Worm (Caenorhabditis elegans): Measurements from ENCODE around the gene abcx-1.

The abcx-1 gene

DNA sequence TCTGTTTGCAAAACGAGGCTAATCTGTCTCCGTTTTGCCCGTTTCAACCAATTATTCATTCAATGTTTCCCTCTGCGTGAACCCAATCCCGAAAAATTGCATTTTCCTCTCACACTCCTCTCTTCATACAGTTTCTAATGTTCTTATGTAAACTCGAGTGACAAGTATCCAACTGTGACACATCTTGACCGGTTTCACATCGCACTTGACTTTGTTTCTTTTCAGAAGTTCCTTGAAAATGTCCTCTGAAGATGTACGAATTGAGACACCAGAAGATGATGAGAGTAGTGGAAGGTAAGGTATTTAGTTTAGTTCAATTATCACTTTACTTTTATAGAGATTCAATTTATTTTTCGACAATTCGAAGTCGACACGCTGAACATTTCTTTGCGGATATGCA is at the start of gene abcx-1:
abcx-1 (plus strand) TSS at position 224 of the 400 bp plus-strand sequence.
- TF ChIP-seq hlh-8 (tag; optimal IDR thresholded peaks at IDR 0.05) (no peak), ceh-18 (tag; optimal IDR thresholded peaks at IDR 0.05) (no peak), T23F11.4 (GFP tag; optimal IDR thresholded peaks at IDR 0.05) (no peak)

DNA sequence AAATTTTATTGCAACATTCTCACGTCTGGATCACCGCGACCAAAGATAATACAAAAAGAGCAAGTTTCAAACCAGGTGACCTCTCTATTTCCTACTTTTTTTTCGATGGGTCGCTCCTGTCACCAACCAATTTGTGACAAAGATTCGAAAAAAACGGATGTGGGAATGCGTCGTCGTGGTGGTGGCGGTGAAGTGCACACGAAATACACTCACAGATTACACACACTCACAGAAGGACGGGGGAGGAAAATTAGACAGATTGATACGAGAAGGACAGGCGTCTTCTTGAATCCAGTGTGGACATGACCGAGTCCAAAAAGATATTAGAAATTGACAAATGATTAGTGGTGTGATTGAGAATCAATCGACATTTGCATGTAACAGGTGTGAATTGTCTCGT is 49.2 kb upstream of the abcx-1 start:
- TF ChIP-seq pqm-1 (tag; optimal IDR thresholded peaks at IDR 0.05) (no peak), unc-55 (GFP tag; optimal IDR thresholded peaks at IDR 0.05) (peak; percentile 50)

ce11 chrII:6484876-6485526 is 47.0 kb upstream of the abcx-1 start, which contains the start of the genes lido-16 and plpp-1.2:
lido-16 (minus strand) TSS chrII:6484976.
plpp-1.2 (plus strand) TSS chrII:6485476.
- TF ChIP-seq hlh-30 (tag; optimal IDR thresholded peaks at IDR 0.05; ENCODE audit: insufficient read depth) (no peak), ceh-18 (tag; optimal IDR thresholded peaks at IDR 0.05) (no peak), lin-11 (tag; optimal IDR thresholded peaks at IDR 0.05) (no peak), nfya-1 (tag; optimal IDR thresholded peaks at IDR 0.05) (no peak)

- no peak for TF ChIP-seq ceh-22 (tag; optimal IDR thresholded peaks at IDR 0.05)
- TF ChIP-seq hlh-30 (tag; optimal IDR thresholded peaks at IDR 0.05; ENCODE audit: insufficient read depth), result no peak
- no peak for TF ChIP-seq pros-1 (tag; optimal IDR thresholded peaks at IDR 0.05)
- peak; percentile 16 for TF ChIP-seq rnt-1 (tag; optimal IDR thresholded peaks at IDR 0.05)
- no peak for TF ChIP-seq ceh-48 (tag; optimal IDR thresholded peaks at IDR 0.05)
- TF ChIP-seq ceh-9 (tag; optimal IDR thresholded peaks at IDR 0.05), result no peak
- no peak for TF ChIP-seq ttx-3 (tag; optimal IDR thresholded peaks at IDR 0.05)
- TF ChIP-seq ceh-31 (tag; optimal IDR thresholded peaks at IDR 0.05), result no peak
- peak; percentile 31 for TF ChIP-seq unc-55 (GFP tag; optimal IDR thresholded peaks at IDR 0.05)
These were observed 45.6 kb upstream of the abcx-1 start for ce11 chrII:6486344-6486743.

DNA sequence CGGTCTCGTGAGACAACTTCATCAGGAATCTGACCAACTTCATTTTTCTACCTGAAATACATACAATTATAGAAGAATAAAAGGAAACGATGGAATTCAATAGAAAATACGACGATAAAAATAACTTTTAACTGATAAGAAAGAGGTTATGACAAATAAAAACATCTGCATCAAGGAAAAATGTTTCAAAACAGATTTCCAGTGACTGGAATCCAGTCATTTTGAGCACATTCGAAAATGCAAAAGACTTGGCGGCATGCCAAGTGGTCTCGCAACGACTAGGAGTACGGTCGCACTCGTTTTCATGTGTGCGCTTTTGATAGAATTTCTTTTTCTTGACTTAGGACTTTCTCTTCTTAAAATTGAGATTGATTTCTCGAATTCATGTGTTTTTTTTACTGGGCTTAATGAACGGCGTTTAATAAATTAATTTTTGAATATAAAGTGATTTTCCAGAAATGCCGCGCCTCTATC is 42.2 kb upstream of the abcx-1 start, which contains the start of the genes snr-3 and rsp-5:
snr-3 (minus strand) TSS at position 51 of the 474 bp plus-strand sequence.
rsp-5 (plus strand) TSS at position 455 of the 474 bp plus-strand sequence.
- TF ChIP-seq nfya-1 (tag; optimal IDR thresholded peaks at IDR 0.05) (peak; percentile 79), ceh-48 (tag; optimal IDR thresholded peaks at IDR 0.05) (no peak), fax-1 (tag; optimal IDR thresholded peaks at IDR 0.05) (no peak), C38D4.7 (GFP tag; optimal IDR thresholded peaks at IDR 0.05) (no peak), tbx-2 (tag; optimal IDR thresholded peaks at IDR 0.05) (peak; percentile 8), ceh-34 (tag; optimal IDR thresholded peaks at IDR 0.05) (no peak)

DNA sequence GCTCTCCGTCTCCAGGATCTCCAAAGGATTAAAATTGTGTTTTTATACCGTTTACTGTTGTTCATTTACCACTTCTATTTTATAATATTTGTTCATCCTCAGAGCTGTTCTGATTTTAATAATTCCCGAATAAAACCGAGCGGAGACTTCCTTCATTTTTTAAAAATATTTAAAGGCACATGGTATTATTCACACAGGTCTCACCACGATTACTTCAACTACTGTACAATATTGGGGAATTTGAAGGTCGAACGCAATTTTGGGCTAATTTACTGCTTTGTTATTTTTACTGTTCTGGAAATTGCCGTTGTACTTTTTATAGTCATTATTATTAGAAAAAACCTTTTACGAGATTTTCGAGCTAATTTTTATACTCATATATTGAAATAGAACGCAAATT is 40.8 kb upstream of the abcx-1 start:
- TF ChIP-seq pros-1 (tag; optimal IDR thresholded peaks at IDR 0.05) (no peak), elt-4 (tag; optimal IDR thresholded peaks at IDR 0.05) (no peak), syd-9 (tag; optimal IDR thresholded peaks at IDR 0.05) (no peak), mec-3 (tag; optimal IDR thresholded peaks at IDR 0.05; ENCODE audit: borderline replicate concordance) (no peak), ceh-22 (tag; optimal IDR thresholded peaks at IDR 0.05) (no peak)

DNA sequence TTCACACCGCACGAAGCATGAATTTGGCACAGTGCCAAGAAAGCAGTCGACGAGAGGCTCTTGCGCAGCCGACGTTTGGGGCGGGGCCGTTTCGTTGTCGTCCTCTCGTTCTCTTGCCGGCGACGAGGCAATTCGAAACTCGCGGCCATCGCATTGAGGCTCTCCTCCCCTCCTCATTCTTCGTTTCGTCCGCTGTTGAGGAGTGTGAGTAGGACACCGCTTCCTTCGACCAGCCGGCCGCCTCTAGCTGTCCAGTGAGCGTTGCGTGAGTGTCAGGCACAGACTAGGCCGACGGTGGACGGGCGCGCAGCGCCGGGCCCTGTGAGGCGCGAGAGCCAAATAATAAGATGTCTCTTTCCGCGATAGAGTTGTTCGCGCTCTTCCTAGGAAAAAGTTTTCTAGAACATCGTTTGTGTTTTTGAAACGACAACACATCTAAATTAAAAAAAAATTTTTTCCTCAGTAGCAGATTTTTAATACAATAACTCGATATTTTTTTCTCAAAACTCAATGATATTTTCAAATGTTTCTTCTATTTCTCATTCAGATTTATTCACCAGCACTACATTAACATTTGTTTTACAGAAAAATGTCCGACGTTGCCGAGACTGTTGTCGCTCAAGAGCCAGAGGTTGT is 40.0 kb upstream of the abcx-1 start, which contains the start of the genes T28D9.11 and T28D9.1:
T28D9.11 (minus strand) TSS at position 177 of the 636 bp plus-strand sequence.
T28D9.1 (plus strand) TSS at position 586 of the 636 bp plus-strand sequence.
- TF ChIP-seq ceh-14 (tag; optimal IDR thresholded peaks at IDR 0.05) (peak; percentile 75), ceh-18 (tag; optimal IDR thresholded peaks at IDR 0.05) (peak; percentile 27), Y22D7AL.16 (tag; optimal IDR thresholded peaks at IDR 0.05) (no peak), ceh-9 (tag; optimal IDR thresholded peaks at IDR 0.05) (no peak), nfya-1 (tag; optimal IDR thresholded peaks at IDR 0.05) (peak; percentile 64), ref-2 (tag; optimal IDR thresholded peaks at IDR 0.05) (peak; percentile 41), sox-4 (tag; optimal IDR thresholded peaks at IDR 0.05) (peak; percentile 13), K02D7.2 (tag; optimal IDR thresholded peaks at IDR 0.05) (no peak), ceh-31 (tag; optimal IDR thresholded peaks at IDR 0.05) (peak; percentile 80), unc-42 (tag; optimal IDR thresholded peaks at IDR 0.05) (peak; percentile 46), ceh-22 (tag; optimal IDR thresholded peaks at IDR 0.05) (peak; percentile 19), odd-2 (tag; optimal IDR thresholded peaks at IDR 0.05) (no peak), unc-3 (GFP tag; conservative IDR thresholded peaks at IDR 0.05) (no peak; the same call in 1 of the 2 replicates), unc-3 (tag; optimal IDR thresholded peaks at IDR 0.05) (no peak), ceh-34 (tag; optimal IDR thresholded peaks at IDR 0.05) (peak; percentile 82), unc-55 (GFP tag; optimal IDR thresholded peaks at IDR 0.05) (peak; percentile 59), F13H6.1 (tag; optimal IDR thresholded peaks at IDR 0.05) (no peak), hlh-15 (tag; optimal IDR thresholded peaks at IDR 0.05) (no peak), ets-4 (tag; optimal IDR thresholded peaks at IDR 0.05) (peak; percentile 27), eyg-1 (tag; optimal IDR thresholded peaks at IDR 0.05) (peak; percentile 7), npax-4 (tag; optimal IDR thresholded peaks at IDR 0.05) (no peak), pha-4 (tag; optimal IDR thresholded peaks at IDR 0.05) (no peak)
